Worm (Caenorhabditis elegans): ENCODE results near the gene eat-6.
A peak's percentile ranks its signal among the peaks of the same experiment; 100 is the strongest.

Gene eat-6

DNA sequence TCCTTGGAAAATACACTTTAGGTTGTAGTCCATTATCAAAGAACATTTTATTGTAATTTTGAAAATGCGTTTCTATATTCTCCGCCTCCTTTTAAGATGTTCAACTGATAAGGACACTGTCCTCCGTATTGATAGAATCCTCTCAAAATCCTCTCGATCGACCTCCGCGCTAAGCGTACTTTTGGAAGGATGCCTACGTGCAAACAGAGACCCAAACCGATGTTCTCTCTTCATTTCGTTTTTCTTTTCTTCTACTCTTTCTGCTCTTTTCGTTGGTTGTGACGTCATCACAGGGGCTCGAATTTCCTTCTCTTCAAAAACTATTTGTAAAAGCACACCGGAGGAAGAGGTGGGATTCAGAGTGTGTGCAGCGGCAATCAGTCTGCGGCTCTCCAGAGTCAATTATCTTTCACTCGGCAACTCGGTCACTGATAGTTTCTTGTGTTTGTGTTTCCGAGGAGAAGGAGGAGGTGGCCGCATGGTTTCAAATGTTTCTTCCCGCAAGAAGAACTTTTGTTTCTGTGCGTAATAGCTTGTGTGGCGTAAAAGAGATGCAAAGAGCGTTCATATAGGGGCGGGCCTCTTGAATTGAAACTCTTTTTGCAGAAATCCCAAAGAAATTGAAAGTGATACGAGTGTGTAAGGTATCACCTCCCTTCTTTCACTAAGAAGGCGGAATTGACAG is 47.2 kb downstream of the eat-6 start, which contains the start of gene C34B4.2 (continued):
- TF ChIP-seq fos-1 (tag; optimal IDR thresholded peaks at IDR 0.05), result peak; percentile 55

DNA sequence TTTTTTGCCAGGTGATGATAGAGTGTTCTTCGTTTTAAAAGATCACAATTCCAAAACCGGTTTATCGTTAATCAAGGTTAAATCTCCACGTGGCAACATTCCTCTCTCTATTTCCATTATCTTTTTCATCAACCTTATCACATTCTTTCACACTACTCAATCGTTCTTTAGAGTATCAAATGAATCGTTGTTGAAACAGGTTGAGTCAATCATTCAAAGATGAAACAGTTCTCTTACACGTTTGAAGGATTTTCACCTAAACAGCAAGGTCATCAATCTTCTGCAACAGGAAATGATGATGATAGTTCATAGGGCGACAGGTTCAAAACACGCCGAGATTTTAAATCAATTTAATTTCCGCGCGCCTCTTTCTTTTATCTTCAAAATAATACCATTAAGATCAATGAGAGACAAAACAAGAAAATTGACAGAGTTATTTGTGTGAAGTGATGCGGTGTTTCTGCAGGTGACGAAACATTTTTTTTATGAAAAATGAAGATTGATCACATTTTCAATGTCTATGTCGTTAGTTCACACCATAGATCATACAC is 48.5 kb downstream of the eat-6 start:
- TF ChIP-seq lin-11 (tag; optimal IDR thresholded peaks at IDR 0.05) (no peak), nhr-12 (tag; optimal IDR thresholded peaks at IDR 0.05) (no peak), unc-39 (tag; optimal IDR thresholded peaks at IDR 0.05) (no peak), dmd-4 (tag; optimal IDR thresholded peaks at IDR 0.05) (no peak), ceh-16 (tag; optimal IDR thresholded peaks at IDR 0.05) (peak; percentile 80), nhr-237 (tag; optimal IDR thresholded peaks at IDR 0.05) (no peak), peb-1 (tag; optimal IDR thresholded peaks at IDR 0.05) (no peak), alr-1 (tag; optimal IDR thresholded peaks at IDR 0.05) (no peak), sma-3 (GFP tag; optimal IDR thresholded peaks at IDR 0.05) (peak; percentile 96), lsy-2 (tag; optimal IDR thresholded peaks at IDR 0.05) (peak in 1 of 2 experiments; percentile 61), ZK546.5 (tag; optimal IDR thresholded peaks at IDR 0.05) (no peak), mdl-1 (tag; optimal IDR thresholded peaks at IDR 0.05) (peak; percentile 75 to 89), nhr-25 (tag; optimal IDR thresholded peaks at IDR 0.05) (peak; percentile 99), nhr-6 (tag; optimal IDR thresholded peaks at IDR 0.05) (no peak), elt-3 (tag; optimal IDR thresholded peaks at IDR 0.05) (no peak), R02D3.7 (tag; optimal IDR thresholded peaks at IDR 0.05) (no peak), Y55F3AM.14 (GFP tag; optimal IDR thresholded peaks at IDR 0.05) (peak; percentile 72), blmp-1 (tag; optimal IDR thresholded peaks at IDR 0.05; ENCODE audit: insufficient read depth) (peak; percentile 87), snpc-4 (tag; optimal IDR thresholded peaks at IDR 0.05) (no peak), nhr-10 (tag; optimal IDR thresholded peaks at IDR 0.05) (peak; percentile 38), nhr-11 (tag; optimal IDR thresholded peaks at IDR 0.05) (no peak), ceh-82 (tag; optimal IDR thresholded peaks at IDR 0.05) (no peak), unc-55 (GFP tag; optimal IDR thresholded peaks at IDR 0.05) (no peak), gmeb-1 (tag; optimal IDR thresholded peaks at IDR 0.05) (peak; percentile 49), ztf-1 (GFP tag; conservative IDR thresholded peaks at IDR 0.05) (no peak), skn-1 (tag; optimal IDR thresholded peaks at IDR 0.05) (no peak), sma-9 (GFP tag; optimal IDR thresholded peaks at IDR 0.05) (peak; percentile 98), sma-9 (tag; optimal IDR thresholded peaks at IDR 0.05) (peak; percentile 51), nhr-21 (tag; optimal IDR thresholded peaks at IDR 0.05) (peak; percentile 98), mbf-1 (tag; optimal IDR thresholded peaks at IDR 0.05) (no peak), zag-1 (tag; optimal IDR thresholded peaks at IDR 0.05) (no peak), mab-5 (tag; optimal IDR thresholded peaks at IDR 0.05) (peak; percentile 77), elt-1 (tag; optimal IDR thresholded peaks at IDR 0.05) (no peak), nhr-23 (tag; optimal IDR thresholded peaks at IDR 0.05) (peak; percentile 8), C34F6.9 (tag; optimal IDR thresholded peaks at IDR 0.05) (peak; percentile 37), nhr-129 (tag; optimal IDR thresholded peaks at IDR 0.05) (peak; percentile 67), F13H6.1 (tag; optimal IDR thresholded peaks at IDR 0.05) (peak; percentile 69), fos-1 (tag; optimal IDR thresholded peaks at IDR 0.05) (peak; percentile 74), ztf-11 (tag; optimal IDR thresholded peaks at IDR 0.05) (no peak), lin-13 (GFP tag; optimal IDR thresholded peaks at IDR 0.05) (no peak), ztf-4 (tag; optimal IDR thresholded peaks at IDR 0.05) (peak; percentile 62), ama-1 (optimal IDR thresholded peaks at IDR 0.05) (no peak), aly-2 (tag; optimal IDR thresholded peaks at IDR 0.05) (no peak), nhr-77 (tag; optimal IDR thresholded peaks at IDR 0.05) (no peak), lin-39 (tag; optimal IDR thresholded peaks at IDR 0.05) (no peak), crh-2 (tag; optimal IDR thresholded peaks at IDR 0.05) (peak; percentile 99), unc-62 (GFP tag; optimal IDR thresholded peaks at IDR 0.05) (peak; percentile 35), sem-4 (tag; optimal IDR thresholded peaks at IDR 0.05) (no peak), egl-27 (tag; optimal IDR thresholded peaks at IDR 0.05) (peak; percentile 92)

Measured in whole organism, L2 larva.